Worm (Caenorhabditis elegans) whole organism, L4 larva: ENCODE data around the gene abch-1.

ENCODE experiments used
- ama-1 ChIP-seq: fragments of 150-350 bp; optimal IDR thresholded peaks from 2 replicates; lab custom pipeline; 2014; ENCODE audit warnings: inconsistent platforms, mixed read lengths
- ceh-28 ChIP-seq: fragments of 150-350 bp; optimal IDR thresholded peaks from 2 replicates; lab custom pipeline; 2014; ENCODE audit warnings: missing biosample characterization, missing genetic modification reagents, missing genetic modification characterization
- egl-43 ChIP-seq: fragments of 200-800 bp; sonication (Bioruptor generic); IDR thresholded peaks from 2 replicates; pipeline ENCODE4 v1.3.6; 2022; ENCODE audit warnings: missing genetic modification reagents, missing genetic modification characterization, missing compliant biosample characterization
- lin-13 ChIP-seq: fragments of 150-350 bp; optimal IDR thresholded peaks from 2 replicates; lab custom pipeline; 2014; ENCODE audit warnings: missing biosample characterization, missing genetic modification reagents, missing genetic modification characterization
- lin-39 ChIP-seq: fragments of 150-350 bp; optimal IDR thresholded peaks from 2 replicates; lab custom pipeline; 2014; ENCODE audit warnings: missing biosample characterization, missing genetic modification reagents, missing genetic modification characterization
- mdl-1 ChIP-seq, 2 experiments: fragments of 150-350 bp in 1 of 2; sonication (generic microtip) in 1 of 2; optimal IDR thresholded peaks; 2 replicates each; lab custom pipeline; 2014 to 2017; ENCODE audit warnings: missing biosample characterization in 2 of 2, missing genetic modification characterization in 2 of 2
- mep-1 ChIP-seq: fragments of 150-350 bp; sonication (generic microtip); optimal IDR thresholded peaks from 3 replicates; lab custom pipeline; 2014; ENCODE audit warnings: missing biosample characterization, missing genetic modification characterization
- nhr-111 ChIP-seq: fragments of 200-800 bp; sonication (Bioruptor generic); optimal IDR thresholded peaks from 2 replicates; lab custom pipeline; 2018; ENCODE audit warnings: mild to moderate bottlenecking, missing genetic modification characterization, missing compliant biosample characterization
- nhr-237 ChIP-seq: sonication (generic microtip); optimal IDR thresholded peaks from 2 replicates; lab custom pipeline; 2017; ENCODE audit warnings: missing biosample characterization, missing genetic modification characterization
- nhr-77 ChIP-seq: fragments of 150-350 bp; optimal IDR thresholded peaks from 2 replicates; lab custom pipeline; 2014; ENCODE audit warnings: missing biosample characterization, missing genetic modification characterization
- snpc-4 ChIP-seq: fragments of 150-350 bp; optimal IDR thresholded peaks from 2 replicates; lab custom pipeline; 2014; ENCODE audit warnings: missing biosample characterization, missing genetic modification characterization
- zag-1 ChIP-seq: fragments of 150-350 bp; optimal IDR thresholded peaks from 2 replicates; lab custom pipeline; 2014; ENCODE audit warnings: missing biosample characterization, missing genetic modification characterization
- zfp-2 ChIP-seq: sonication (generic microtip); optimal IDR thresholded peaks from 2 replicates; lab custom pipeline; 2016; ENCODE audit warnings: mild to moderate bottlenecking, missing genetic modification characterization, missing compliant biosample characterization
- ztf-11 ChIP-seq: fragments of 150-350 bp; optimal IDR thresholded peaks from 2 replicates; lab custom pipeline; 2014; ENCODE audit warnings: missing biosample characterization, missing genetic modification characterization

DNA sequence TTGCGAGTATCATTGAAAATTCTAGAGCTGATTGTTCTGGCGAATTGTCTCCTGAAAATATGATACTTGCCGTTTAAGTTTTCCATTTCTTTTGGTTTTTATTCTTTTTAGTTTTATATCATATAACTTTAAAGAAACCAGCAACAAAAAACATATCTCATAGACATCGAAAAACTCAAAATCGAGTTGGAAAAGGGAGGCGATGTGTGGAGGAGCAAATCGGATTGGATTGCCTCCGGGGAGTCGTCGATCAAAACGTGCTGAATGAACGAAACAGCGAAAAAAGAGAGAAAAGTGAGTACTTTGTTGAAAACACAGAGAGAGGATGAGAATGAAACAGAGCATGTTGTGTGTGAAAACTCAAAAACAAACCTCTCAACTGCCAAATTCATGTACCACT, 34.3 kb downstream of the abch-1 start:
- TF ChIP-seq mdl-1 (tag; optimal IDR thresholded peaks at IDR 0.05; lab: Kevin White, UChicago) (no peak), mep-1 (tag; lab: Kevin White, UChicago) (no peak), ztf-11 (tag; lab: Kevin White, UChicago) (no peak), ama-1 (lab: Kevin White, UChicago) (no peak), lin-39 (tag; lab: Kevin White, UChicago) (no peak), nhr-77 (tag; lab: Kevin White, UChicago) (no peak), egl-43 (no peak), lin-13 (GFP tag; lab: Kevin White, UChicago) (no peak), zfp-2 (tag; lab: Kevin White, UChicago) (no peak), ceh-28 (tag; lab: Kevin White, UChicago) (no peak), snpc-4 (no peak), nhr-111 (GFP tag; lab: Kevin White, UChicago) (no peak), zag-1 (tag; lab: Kevin White, UChicago) (no peak), nhr-237 (tag; lab: Kevin White, UChicago) (no peak)
